Worm (Caenorhabditis elegans) whole organism, young adult: ENCODE measurements around the gene nhr-67.

Source experiments
- B0336.3 ChIP-seq: fragments of 200-800 bp; sonication (Bioruptor generic); IDR thresholded peaks from 2 replicates; pipeline ENCODE4 v1.3.6; 2022; ENCODE audit warnings: missing genetic modification characterization, missing compliant biosample characterization
- D2030.7 ChIP-seq: fragments of 200-800 bp; sonication (Bioruptor generic); IDR thresholded peaks from 2 replicates; pipeline ENCODE4 v1.3.6; 2022; ENCODE audit warnings: missing genetic modification reagents, missing genetic modification characterization, missing compliant biosample characterization
- F10E7.11 ChIP-seq: sonication (generic microtip); optimal IDR thresholded peaks from 2 replicates; lab custom pipeline; 2017; ENCODE audit warnings: mild to moderate bottlenecking, missing genetic modification characterization, moderate library complexity, missing compliant biosample characterization
- F22D6.2 ChIP-seq: sonication (generic microtip); optimal IDR thresholded peaks from 2 replicates; lab custom pipeline; 2016; ENCODE audit warnings: mild to moderate bottlenecking, missing genetic modification characterization, missing compliant biosample characterization
- F57A8.1 ChIP-seq: fragments of 200-800 bp; sonication (Bioruptor generic); optimal IDR thresholded peaks from 2 replicates; lab custom pipeline; 2018; ENCODE audit warnings: mild to moderate bottlenecking, missing genetic modification characterization, moderate library complexity, missing compliant biosample characterization
- K12H6.12 ChIP-seq: fragments of 200-800 bp; sonication (Bioruptor generic); optimal IDR thresholded peaks from 2 replicates; lab custom pipeline; 2018; ENCODE audit warnings: mild to moderate bottlenecking, missing genetic modification characterization, missing compliant biosample characterization
- T07F8.4 ChIP-seq: sonication (generic microtip); optimal IDR thresholded peaks from 2 replicates; lab custom pipeline; 2016; ENCODE audit warnings: mild to moderate bottlenecking, missing genetic modification characterization, moderate library complexity, missing compliant biosample characterization
- akir-1 ChIP-seq: fragments of 200-800 bp; sonication (Bioruptor generic); optimal IDR thresholded peaks from 2 replicates; lab custom pipeline; 2018; ENCODE audit warnings: mild to moderate bottlenecking, missing genetic modification characterization, moderate library complexity, missing compliant biosample characterization
- ama-1 ChIP-seq, 3 experiments: fragments of 150-350 bp in 1 of 3; sonication (generic microtip) in 2 of 3; optimal IDR thresholded peaks; 2 replicates each; lab custom pipeline; 2014 to 2018; ENCODE audit warnings: missing biosample characterization in 2 of 3, missing genetic modification characterization in 2 of 3, missing genetic modification reagents in 2 of 3
- atf-7 ChIP-seq: sonication (generic microtip); optimal IDR thresholded peaks from 2 replicates; lab custom pipeline; 2017; ENCODE audit warnings: mild to moderate bottlenecking, missing genetic modification characterization, missing compliant biosample characterization
- bed-1 ChIP-seq: fragments of 200-800 bp; sonication (Bioruptor generic); IDR thresholded peaks from 2 replicates; pipeline ENCODE4 v1.3.6; 2022; ENCODE audit warnings: missing genetic modification reagents, missing genetic modification characterization, missing compliant biosample characterization
- ccch-3 ChIP-seq: fragments of 200-800 bp; sonication (Bioruptor generic); optimal IDR thresholded peaks from 2 replicates; lab custom pipeline; 2018; ENCODE audit warnings: mild to moderate bottlenecking, missing genetic modification characterization, missing compliant biosample characterization
- ceh-79 ChIP-seq: sonication (generic microtip); optimal IDR thresholded peaks from 2 replicates; lab custom pipeline; 2017; ENCODE audit warnings: mild to moderate bottlenecking, missing genetic modification characterization, missing compliant biosample characterization
- dox-1 ChIP-seq: fragments of 200-800 bp; sonication (Bioruptor generic); IDR thresholded peaks from 2 replicates; pipeline ENCODE4 v1.3.6; 2022; ENCODE audit warnings: missing genetic modification reagents, missing genetic modification characterization, missing compliant biosample characterization
- egl-18 ChIP-seq: fragments of 200-800 bp; sonication (Bioruptor generic); IDR thresholded peaks from 2 replicates; pipeline ENCODE4 v1.3.6; 2022; ENCODE audit warnings: missing genetic modification reagents, missing genetic modification characterization, missing compliant biosample characterization
- egrh-3 ChIP-seq: fragments of 200-800 bp; sonication (Bioruptor generic); IDR thresholded peaks from 2 replicates; pipeline ENCODE4 v1.3.6; 2022; ENCODE audit warnings: missing genetic modification reagents, missing genetic modification characterization, missing compliant biosample characterization
- ekl-4 ChIP-seq: fragments of 200-800 bp; sonication (Bioruptor generic); IDR thresholded peaks from 2 replicates; pipeline ENCODE4 v1.3.6; 2022; ENCODE audit warnings: missing genetic modification reagents, missing genetic modification characterization, missing compliant biosample characterization
- ets-4 ChIP-seq: fragments of 200-800 bp; sonication (Bioruptor generic); optimal IDR thresholded peaks from 2 replicates; lab custom pipeline; 2018; ENCODE audit warnings: mild to moderate bottlenecking, missing genetic modification characterization, missing compliant biosample characterization
- hlh-12 ChIP-seq: sonication (generic microtip); optimal IDR thresholded peaks from 2 replicates; lab custom pipeline; 2016; ENCODE audit warnings: missing genetic modification characterization, missing compliant biosample characterization
- hmg-1.2 ChIP-seq: fragments of 200-800 bp; sonication (Bioruptor generic); IDR thresholded peaks from 2 replicates; pipeline ENCODE4 v1.3.6; 2022; ENCODE audit warnings: missing genetic modification reagents, missing genetic modification characterization, missing compliant biosample characterization
- hmg-20 ChIP-seq: fragments of 200-800 bp; sonication (Bioruptor generic); IDR thresholded peaks from 2 replicates; pipeline ENCODE4 v1.3.6; 2022; ENCODE audit warnings: missing genetic modification reagents, missing genetic modification characterization, missing compliant biosample characterization
- hsf-1 ChIP-seq: fragments of 200-800 bp; sonication (Bioruptor generic); IDR thresholded peaks from 2 replicates; pipeline ENCODE4 v1.3.6; 2022; ENCODE audit warnings: missing genetic modification reagents, missing genetic modification characterization, missing compliant biosample characterization
- let-526 ChIP-seq: fragments of 200-800 bp; sonication (Bioruptor generic); IDR thresholded peaks from 2 replicates; pipeline ENCODE4 v1.3.6; 2022; ENCODE audit warnings: missing genetic modification reagents, missing genetic modification characterization, missing compliant biosample characterization
- let-607 ChIP-seq, 2 experiments: fragments of 200-800 bp in 1 of 2; sonication (Bioruptor generic) in 1 of 2; sonication (generic microtip) in 1 of 2; optimal IDR thresholded peaks; 2 replicates each; lab custom pipeline; 2016 to 2018; ENCODE audit warnings: mild to moderate bottlenecking in 2 of 2, missing compliant biosample characterization in 2 of 2, missing genetic modification characterization in 2 of 2, moderate library complexity in 2 of 2, missing genotype in 1 of 2
- lin-35 ChIP-seq, 3 experiments: fragments of 150-350 bp in 2 of 3; sonication (generic microtip) in 1 of 3; optimal IDR thresholded peaks; 2 replicates each; lab custom pipeline; 2014 to 2018; ENCODE audit warnings: missing biosample characterization in 3 of 3, missing genetic modification characterization in 3 of 3, missing genetic modification reagents in 3 of 3
- lsl-1 ChIP-seq: fragments of 200-800 bp; sonication (Bioruptor generic); optimal IDR thresholded peaks from 2 replicates; lab custom pipeline; 2018; ENCODE audit warnings: mild to moderate bottlenecking, missing genetic modification characterization, moderate library complexity, missing compliant biosample characterization
- madf-3 ChIP-seq: fragments of 200-800 bp; sonication (Bioruptor generic); IDR thresholded peaks from 2 replicates; pipeline ENCODE4 v1.3.6; 2022; ENCODE audit warnings: missing genetic modification reagents, missing genetic modification characterization, missing compliant biosample characterization
- mel-28 ChIP-seq: sonication (generic microtip); optimal IDR thresholded peaks from 2 replicates; lab custom pipeline; 2016; ENCODE audit warnings: borderline replicate concordance, mild to moderate bottlenecking, missing genetic modification characterization, missing compliant biosample characterization
- nfya-2 ChIP-seq: fragments of 200-800 bp; sonication (Bioruptor generic); IDR thresholded peaks from 2 replicates; pipeline ENCODE4 v1.3.6; 2022; ENCODE audit warnings: missing genetic modification reagents, missing genetic modification characterization, missing compliant biosample characterization
- nhr-80 ChIP-seq: sonication (generic microtip); optimal IDR thresholded peaks from 2 replicates; lab custom pipeline; 2016; ENCODE audit warnings: missing genetic modification characterization, missing compliant biosample characterization
- pha-4 ChIP-seq: fragments of 150-350 bp; sonication (generic microtip); optimal IDR thresholded peaks from 2 replicates; lab custom pipeline; 2014; ENCODE audit warnings: missing biosample characterization, missing genetic modification reagents, missing genetic modification characterization
- repo-1 ChIP-seq: sonication (generic microtip); optimal IDR thresholded peaks from 2 replicates; lab custom pipeline; 2017; ENCODE audit warnings: mild to moderate bottlenecking, missing genetic modification characterization, missing compliant biosample characterization
- sea-2 ChIP-seq: fragments of 200-800 bp; sonication (Bioruptor generic); IDR thresholded peaks from 2 replicates; pipeline ENCODE4 v1.3.6; 2022; ENCODE audit warnings: missing genetic modification characterization, missing compliant biosample characterization
- snpc-1.3 ChIP-seq: sonication (generic microtip); optimal IDR thresholded peaks from 2 replicates; lab custom pipeline; 2017; ENCODE audit warnings: missing genetic modification characterization, mild to moderate bottlenecking, missing compliant biosample characterization, antibody characterized with exemption, moderate library complexity, missing genotype, missing genetic modification reagents; ENCODE audit not compliant: insufficient read depth
- tbx-9 ChIP-seq: sonication (generic microtip); optimal IDR thresholded peaks from 2 replicates; lab custom pipeline; 2016; ENCODE audit warnings: borderline replicate concordance, missing genetic modification characterization, inconsistent platforms, missing compliant biosample characterization
- unc-130 ChIP-seq: sonication (generic microtip); optimal IDR thresholded peaks from 2 replicates; lab custom pipeline; 2016; ENCODE audit warnings: missing genetic modification reagents, missing genetic modification characterization, missing compliant biosample characterization
- xnd-1 ChIP-seq: sonication (generic microtip); optimal IDR thresholded peaks from 2 replicates; lab custom pipeline; 2016; ENCODE audit warnings: missing genotype, missing genetic modification reagents, missing genetic modification characterization, missing compliant biosample characterization
- ztf-3 ChIP-seq: fragments of 200-800 bp; sonication (Bioruptor generic); optimal IDR thresholded peaks from 2 replicates; lab custom pipeline; 2018; ENCODE audit warnings: mild to moderate bottlenecking, missing genetic modification characterization, missing compliant biosample characterization

nhr-67 gene

DNA sequence TGAATTAATAATTGTTTCAGACTA is 43.7 kb upstream of the nhr-67 start, which contains the start of gene swsn-4:
TSS of gene swsn-4 (plus strand) at position 21 of the 24 bp plus-strand sequence.
- TF ChIP-seq mel-28 (tag; lab: Kevin White, UChicago) (no peak), pha-4 (tag; lab: Kevin White, UChicago) (no peak), akir-1 (GFP tag; lab: Kevin White, UChicago) (no peak), hsf-1 (GFP tag; lab: Robert Waterston, UW) (no peak), F22D6.2 (tag; lab: Kevin White, UChicago) (no peak), unc-130 (no peak), let-526 (GFP tag; lab: Robert Waterston, UW) (no peak), hmg-20 (GFP tag; lab: Robert Waterston, UW) (no peak), D2030.7 (GFP tag; lab: Robert Waterston, UW) (no peak), atf-7 (tag; lab: Kevin White, UChicago) (no peak), tbx-9 (tag; lab: Kevin White, UChicago) (no peak), ets-4 (GFP tag; lab: Kevin White, UChicago) (no peak), ztf-3 (GFP tag; lab: Kevin White, UChicago) (no peak), egl-18 (GFP tag; lab: Robert Waterston, UW) (no peak)

- TF ChIP-seq nfya-2 (GFP tag; lab: Robert Waterston, UW) (no peak), sea-2 (GFP tag; lab: Robert Waterston, UW) (no peak), F57A8.1 (GFP tag; lab: Kevin White, UChicago) (no peak), ekl-4 (GFP tag; lab: Robert Waterston, UW) (no peak), F10E7.11 (no peak), ceh-79 (no peak), repo-1 (no peak), hlh-12 (tag; lab: Kevin White, UChicago) (no peak), snpc-1.3 (tag; lab: Kevin White, UChicago) (no peak), madf-3 (GFP tag; lab: Robert Waterston, UW) (no peak), bed-1 (GFP tag; lab: Robert Waterston, UW) (no peak), K12H6.12 (no peak)
Measured at ce11 chrIV:11126028-11126427, 43.5 kb upstream of the nhr-67 start.

DNA sequence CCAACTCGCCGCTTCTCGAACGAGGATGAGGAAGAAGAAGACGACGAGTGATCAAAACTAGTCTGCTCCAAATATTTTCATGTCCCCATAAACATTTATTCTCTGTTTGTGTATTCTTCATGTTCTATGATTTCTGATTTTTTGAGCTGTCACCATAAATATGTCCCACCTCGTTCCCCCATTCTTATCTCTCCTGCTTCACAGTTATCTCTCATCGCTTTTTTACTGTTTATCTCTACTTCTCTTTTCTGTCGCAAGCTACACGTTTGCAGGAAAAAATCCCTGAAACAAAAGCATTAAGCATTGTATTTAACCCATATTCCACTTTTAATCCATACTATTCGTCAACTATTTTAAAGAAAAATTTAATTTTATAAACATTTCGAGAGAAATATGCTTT is 38.8 kb upstream of the nhr-67 start:
- TF ChIP-seq lsl-1 (GFP tag; lab: Kevin White, UChicago) (no peak), egrh-3 (no peak), dox-1 (GFP tag; lab: Robert Waterston, UW) (no peak), nhr-80 (tag; lab: Kevin White, UChicago) (peak; percentile 45), let-607 (tag; optimal IDR thresholded peaks at IDR 0.05; lab: Kevin White, UChicago) (peak in 1 of 2 experiments; percentile 8), unc-130 (no peak), ama-1 (optimal IDR thresholded peaks at IDR 0.05; lab: Kevin White, UChicago) (no peak), ama-1 (GFP tag; optimal IDR thresholded peaks at IDR 0.05; lab: Kevin White, UChicago) (peak in 1 of 2 experiments; percentile 44), ccch-3 (GFP tag; lab: Kevin White, UChicago) (no peak), hmg-1.2 (GFP tag; lab: Robert Waterston, UW) (peak; percentile 29; the same call in 1 of the 2 replicates), hlh-12 (tag; lab: Kevin White, UChicago) (no peak), akir-1 (GFP tag; lab: Kevin White, UChicago) (no peak), lin-35 (GFP tag; optimal IDR thresholded peaks at IDR 0.05; lab: Kevin White, UChicago) (no peak)

DNA sequence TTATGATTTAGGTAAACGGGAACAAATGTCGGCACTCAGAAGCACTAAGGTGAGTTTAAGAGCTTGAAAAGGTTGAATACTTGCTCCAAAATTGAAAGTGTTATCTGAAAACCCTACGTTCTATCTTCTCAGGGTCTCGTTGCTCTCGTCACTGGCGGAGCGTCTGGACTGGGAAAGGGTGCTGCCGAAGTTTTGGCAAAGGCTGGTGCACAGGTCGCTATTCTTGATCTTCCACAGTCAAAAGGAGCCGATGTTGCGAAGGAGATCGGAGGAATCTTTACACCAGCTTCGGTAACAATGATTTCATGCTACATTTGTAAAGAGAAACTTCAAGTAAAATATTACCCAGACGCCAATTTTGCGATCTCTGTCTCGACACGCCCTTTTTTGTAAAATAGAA is 38.3 kb upstream of the nhr-67 start, which contains the start of gene ard-1:
TSS of gene ard-1 (plus strand) at position 12 of the 400 bp plus-strand sequence.
- TF ChIP-seq T07F8.4 (no peak), madf-3 (GFP tag; lab: Robert Waterston, UW) (0 out of 2 replicates have a peak, but pooled peaks have one; percentile 32), ceh-79 (no peak), hsf-1 (GFP tag; lab: Robert Waterston, UW) (0 out of 2 replicates have a peak, but pooled peaks have one; percentile 15), xnd-1 (tag; lab: Kevin White, UChicago) (peak; percentile 10), B0336.3 (0 out of 2 replicates have a peak, but pooled peaks have one; percentile 39)
- TF ChIP-seq, all 124 proteins: peak for 4
